Worm (Caenorhabditis elegans): ENCODE measurements around the gene srx-41.

ce11 chrV:3686292-3686691 lies 49.3 kb upstream of the srx-41 start:
- no peak for TF ChIP-seq fkh-10 (GFP tag; optimal IDR thresholded peaks at IDR 0.05)
- no peak for TF ChIP-seq pqm-1 (tag; optimal IDR thresholded peaks at IDR 0.05)
- TF ChIP-seq jun-1 (tag; optimal IDR thresholded peaks at IDR 0.05): no peak
